Worm (Caenorhabditis elegans) whole organism, mixed stage, embryonic: ENCODE results near the gene Y43F8B.22.

ENCODE experiments used
- ceh-43 ChIP-seq: fragments of 200-800 bp; sonication (Bioruptor generic); optimal IDR thresholded peaks from 2 replicates; lab custom pipeline; 2018; ENCODE audit warnings: mild to moderate bottlenecking, missing genetic modification characterization, moderate library complexity, missing compliant biosample characterization
- ces-1 ChIP-seq: fragments of 150-350 bp; optimal IDR thresholded peaks from 2 replicates; lab custom pipeline; 2014; ENCODE audit warnings: missing biosample characterization, missing genetic modification reagents, missing genetic modification characterization
- elt-1 ChIP-seq: sonication (generic microtip); optimal IDR thresholded peaks from 2 replicates; lab custom pipeline; 2017; ENCODE audit warnings: missing genetic modification characterization, mild to moderate bottlenecking, missing compliant biosample characterization, antibody characterized with exemption, moderate library complexity, borderline replicate concordance; ENCODE audit not compliant: insufficient read depth
- mep-1 ChIP-seq: fragments of 150-350 bp; optimal IDR thresholded peaks from 2 replicates; lab custom pipeline; 2017; ENCODE audit warnings: missing biosample characterization, missing genetic modification reagents, missing genetic modification characterization, inconsistent platforms
- mls-2 ChIP-seq: sonication (generic microtip); optimal IDR thresholded peaks from 2 replicates; lab custom pipeline; 2016; ENCODE audit warnings: mild to moderate bottlenecking, missing genetic modification characterization, moderate library complexity, missing compliant biosample characterization
- nhr-237 ChIP-seq: fragments of 150-350 bp; optimal IDR thresholded peaks from 2 replicates; lab custom pipeline; 2014; ENCODE audit warnings: missing biosample characterization, missing genetic modification characterization
- nhr-76 ChIP-seq: sonication (generic microtip); optimal IDR thresholded peaks from 2 replicates; lab custom pipeline; 2017; ENCODE audit warnings: missing biosample characterization, missing genetic modification characterization
- pha-4 ChIP-seq: fragments of 150-350 bp; optimal IDR thresholded peaks from 2 replicates; lab custom pipeline; 2018; ENCODE audit warnings: missing biosample characterization, missing genetic modification reagents, missing genetic modification characterization
- sem-2 ChIP-seq: fragments of 200-800 bp; sonication (Bioruptor generic); optimal IDR thresholded peaks from 2 replicates; lab custom pipeline; 2018; ENCODE audit warnings: mild to moderate bottlenecking, missing genetic modification characterization, missing compliant biosample characterization
- snpc-4 ChIP-seq: fragments of 150-350 bp; optimal IDR thresholded peaks from 2 replicates; lab custom pipeline; 2014; ENCODE audit warnings: missing biosample characterization, missing genetic modification characterization
- tbx-8 ChIP-seq: fragments of 200-800 bp; sonication (Bioruptor generic); optimal IDR thresholded peaks from 2 replicates; lab custom pipeline; 2018; ENCODE audit warnings: mild to moderate bottlenecking, missing genetic modification characterization, moderate library complexity, missing compliant biosample characterization
- unc-62 ChIP-seq: fragments of 150-350 bp; optimal IDR thresholded peaks from 2 replicates; lab custom pipeline; 2014; ENCODE audit warnings: missing biosample characterization, missing genetic modification reagents, missing genetic modification characterization

- no peak for TF ChIP-seq sem-2 (GFP tag; lab: Kevin White, UChicago)
- TF ChIP-seq unc-62 (GFP tag; lab: Kevin White, UChicago): no peak
- TF ChIP-seq nhr-76 (tag; lab: Kevin White, UChicago): no peak
- no peak for TF ChIP-seq pha-4 (tag; lab: Kevin White, UChicago)
- no peak for TF ChIP-seq nhr-237 (tag; lab: Kevin White, UChicago)
- TF ChIP-seq snpc-4 (tag; lab: Kevin White, UChicago): no peak
- no peak for TF ChIP-seq elt-1
- no peak for TF ChIP-seq tbx-8 (GFP tag; lab: Kevin White, UChicago)
- no peak for TF ChIP-seq ceh-43 (GFP tag; lab: Kevin White, UChicago)
- no peak for TF ChIP-seq ces-1 (GFP tag; lab: Kevin White, UChicago)
- no peak for TF ChIP-seq mep-1
- no peak for TF ChIP-seq mls-2 (tag; lab: Kevin White, UChicago)
These were observed 26.4 kb downstream of the Y43F8B.22 start for ce11 chrV:19509061-19509460.
